Fruit fly (Drosophila melanogaster) whole organism, pupa: ENCODE data around the gene Nopp140.
A peak's percentile ranks its signal among the peaks of the same experiment; 100 is the strongest.

Experiments used
- CG8301 ChIP-seq: fragments of 200-800 bp; sonication (Bioruptor generic); optimal IDR thresholded peaks from 2 replicates; lab custom pipeline; 2018; ENCODE audit warnings: missing biosample characterization, mild to moderate bottlenecking, missing genetic modification characterization
- Pif1B ChIP-seq: fragments of 200-800 bp; sonication (Bioruptor generic); optimal IDR thresholded peaks from 3 replicates; lab custom pipeline; 2016; ENCODE audit warnings: missing biosample characterization, missing genetic modification characterization

DNA sequence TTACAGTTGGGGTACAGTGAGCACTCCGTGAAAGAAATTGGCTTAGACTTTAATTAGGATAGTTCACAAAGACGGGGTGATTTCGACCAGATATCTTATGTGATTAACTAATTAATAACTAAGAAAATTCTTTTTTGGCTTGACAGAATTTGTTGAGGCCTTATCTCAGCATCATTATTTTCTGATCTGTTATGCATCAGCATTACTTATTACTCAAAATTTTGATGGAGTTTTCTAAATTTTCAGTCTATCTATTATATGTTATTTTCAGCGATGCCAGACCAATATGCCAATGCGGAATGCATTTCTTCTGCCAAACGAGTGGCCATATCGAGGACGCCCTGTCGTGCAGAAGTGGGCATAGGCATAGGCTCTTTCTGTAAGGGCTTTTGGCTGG, 51.0 kb downstream of the Nopp140 start:
- TF ChIP-seq Pif1B (GFP tag; lab: Kevin White, UChicago), result peak; percentile 81
- peak; percentile 83 for TF ChIP-seq CG8301
